Fruit fly (Drosophila melanogaster): ENCODE data around the gene CG11563.

CG11563 gene

DNA sequence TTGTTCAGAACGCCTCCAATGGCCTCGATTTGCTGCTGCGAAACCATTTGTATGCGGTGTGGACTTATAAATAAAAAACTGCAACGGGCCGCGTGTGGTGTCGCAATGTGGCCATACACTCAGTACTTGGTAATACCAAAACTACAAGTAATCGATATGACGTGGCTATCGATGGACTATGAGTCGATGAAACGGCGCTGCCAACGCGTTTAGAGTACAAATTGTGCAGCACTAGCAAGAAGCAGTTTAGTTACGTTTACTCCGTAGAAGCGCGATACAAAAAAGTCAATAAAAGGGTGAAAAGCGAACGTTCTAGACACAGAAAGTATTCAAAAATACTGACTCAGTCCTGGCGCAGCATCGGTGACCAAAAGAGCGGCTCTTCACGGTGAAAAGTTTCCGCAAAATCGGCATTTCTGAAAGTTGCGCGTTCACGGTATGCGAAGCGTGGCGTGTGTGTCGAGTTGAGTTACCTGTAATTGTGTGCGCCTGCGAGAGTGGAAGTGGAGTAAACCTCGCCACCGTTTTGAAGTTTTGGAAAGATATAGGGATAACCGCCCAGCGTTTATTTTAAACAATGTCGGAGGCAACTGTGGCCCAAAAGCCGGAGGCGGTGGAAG is 10.7 kb downstream of the CG11563 start, which contains the start of the genes nero and CG1910 (continued):
- TF ChIP-seq kah (GFP tag; optimal IDR thresholded peaks at IDR 0.05), result no peak
- TF ChIP-seq tna (GFP tag; IDR thresholded peaks at IDR 0.05; ENCODE audit: partially characterized antibody), result no peak
- no peak for TF ChIP-seq Meics (GFP tag; optimal IDR thresholded peaks at IDR 0.05)
- TF ChIP-seq CG2202 (tag; optimal IDR thresholded peaks at IDR 0.05), result no peak

DNA sequence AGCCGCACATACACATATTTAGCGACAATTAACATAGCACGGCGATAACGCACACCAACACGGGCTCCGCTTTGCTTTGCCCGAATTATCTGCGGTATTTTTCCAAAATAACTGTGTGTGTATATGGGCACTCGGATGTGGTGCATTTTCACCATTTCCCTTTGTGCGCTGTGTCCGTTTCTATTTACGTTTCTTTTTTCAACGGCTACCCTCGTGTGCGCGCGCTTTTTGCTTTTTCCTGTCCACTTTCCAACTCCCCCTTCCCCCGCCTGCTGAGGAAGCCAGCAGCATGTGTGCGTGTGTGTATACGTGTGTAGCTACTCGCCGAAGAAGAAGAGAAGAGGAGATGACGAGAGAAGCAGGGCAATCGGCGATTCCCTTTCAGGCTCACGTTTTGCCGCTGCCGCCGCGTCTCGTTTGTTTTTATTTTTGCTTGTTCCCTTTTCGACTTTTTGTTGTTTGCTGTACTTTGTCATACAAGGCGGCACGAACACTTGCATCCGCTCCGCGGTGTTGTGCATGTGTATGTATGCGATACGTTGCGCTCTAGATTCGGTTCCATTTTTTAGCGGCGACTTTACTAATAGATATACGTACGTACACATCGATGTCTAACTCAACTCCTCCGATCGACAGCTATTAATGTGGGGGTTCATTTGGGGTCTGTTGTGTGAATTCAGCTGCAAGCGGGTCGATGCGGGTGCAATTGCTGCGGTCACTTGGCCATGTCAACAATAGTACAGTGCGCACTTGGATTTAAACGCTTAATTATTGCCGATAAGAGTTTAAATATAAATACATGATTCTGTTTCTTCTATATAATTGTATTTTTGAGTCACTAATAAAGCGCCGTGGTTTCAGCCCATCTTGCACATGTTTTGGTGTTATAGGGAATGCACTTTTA is 11.5 kb downstream of the CG11563 start:
- TF ChIP-seq CG17568 (GFP tag; optimal IDR thresholded peaks at IDR 0.05), result peak; percentile 20
- peak; percentile 100 for TF ChIP-seq CG12155 (GFP tag; optimal IDR thresholded peaks at IDR 0.05)
- TF ChIP-seq CG9727 (GFP tag; optimal IDR thresholded peaks at IDR 0.05), result no peak
- peak; percentile 59 for TF ChIP-seq cwo (GFP tag; optimal IDR thresholded peaks at IDR 0.05)
- TF ChIP-seq HLH4C (GFP tag; IDR thresholded peaks at IDR 0.05; ENCODE audit: partially characterized antibody), result no peak
- TF ChIP-seq CG11723 (GFP tag; optimal IDR thresholded peaks at IDR 0.05), result no peak
- no peak for TF ChIP-seq sim (GFP tag; IDR thresholded peaks at IDR 0.05)
- TF ChIP-seq CG6765 (GFP tag; optimal IDR thresholded peaks at IDR 0.05), result peak; percentile 13
- TF ChIP-seq dm (GFP tag; optimal IDR thresholded peaks at IDR 0.05), result peak; percentile 55
- peak; percentile 14 for TF ChIP-seq scrt (GFP tag; optimal IDR thresholded peaks at IDR 0.05)
- peak; percentile 4 for TF ChIP-seq CG11398 (GFP tag; optimal IDR thresholded peaks at IDR 0.05)
- TF ChIP-seq Fer1 (GFP tag; optimal IDR thresholded peaks at IDR 0.05), result peak; percentile 60
- TF ChIP-seq Ets97D (GFP tag; optimal IDR thresholded peaks at IDR 0.05), result peak; percentile 34
- peak; percentile 96 for TF ChIP-seq cg (GFP tag; optimal IDR thresholded peaks at IDR 0.05)
- TF ChIP-seq nom (GFP tag; optimal IDR thresholded peaks at IDR 0.05), result peak; percentile 91
- peak; percentile 100 for TF ChIP-seq psq (GFP tag; optimal IDR thresholded peaks at IDR 0.05)
- TF ChIP-seq pzg (GFP tag; optimal IDR thresholded peaks at IDR 0.05), result peak; percentile 28
- peak; percentile 56 for TF ChIP-seq CG17829 (tag; optimal IDR thresholded peaks at IDR 0.05)
- TF ChIP-seq Hr78 (GFP tag; optimal IDR thresholded peaks at IDR 0.05), result peak in 1 of 2 experiments; percentile 66
- peak; percentile 6 for TF ChIP-seq lbe (GFP tag; optimal IDR thresholded peaks at IDR 0.05)
- peak; percentile 68 for TF ChIP-seq CG12769 (tag; optimal IDR thresholded peaks at IDR 0.05)
- peak; percentile 9 for TF ChIP-seq caup (GFP tag; optimal IDR thresholded peaks at IDR 0.05; ENCODE audit: severe bottlenecking)
- no peak for TF ChIP-seq Myb (GFP tag; optimal IDR thresholded peaks at IDR 0.05)
- no peak for TF ChIP-seq CG10462 (GFP tag; optimal IDR thresholded peaks at IDR 0.05)
- peak; percentile 60 for TF ChIP-seq Med (GFP tag)
- TF ChIP-seq Bgb (GFP tag; IDR thresholded peaks at IDR 0.05; ENCODE audit: partially characterized antibody), result no peak
- no peak for TF ChIP-seq CG11695 (GFP tag; IDR thresholded peaks at IDR 0.05)
- TF ChIP-seq CG7357 (GFP tag; IDR thresholded peaks at IDR 0.05), result 0 out of 3 replicates have a peak, but pooled peaks have one; percentile 3
- no peak for TF ChIP-seq dpn (GFP tag; optimal IDR thresholded peaks at IDR 0.05)
- peak; percentile 30 for TF ChIP-seq CG1603 (tag; optimal IDR thresholded peaks at IDR 0.05)
- TF ChIP-seq Doc3 (GFP tag; IDR thresholded peaks at IDR 0.05; ENCODE audit: partially characterized antibody), result no peak
- no peak for TF ChIP-seq CG10209 (GFP tag; optimal IDR thresholded peaks at IDR 0.05)
- TF ChIP-seq D (optimal IDR thresholded peaks at IDR 0.05), result peak; percentile 34
- TF ChIP-seq D (GFP tag; optimal IDR thresholded peaks at IDR 0.05), result no peak
- TF ChIP-seq Stat92E (GFP tag; optimal IDR thresholded peaks at IDR 0.05), result peak in 1 of 3 experiments; percentile 27
- TF ChIP-seq pfk (GFP tag; optimal IDR thresholded peaks at IDR 0.05), result peak; percentile 42
- TF ChIP-seq exex (tag; optimal IDR thresholded peaks at IDR 0.05), result peak; percentile 59
- peak; percentile 14 for TF ChIP-seq MTF-1 (GFP tag; optimal IDR thresholded peaks at IDR 0.05; ENCODE audit: borderline replicate concordance)
- TF ChIP-seq CG17385 (GFP tag; optimal IDR thresholded peaks at IDR 0.05), result peak; percentile 98
- TF ChIP-seq vnd (GFP tag; IDR thresholded peaks at IDR 0.05; ENCODE audit: partially characterized antibody), result no peak
